Worm (Caenorhabditis elegans): Measurements from ENCODE around the gene hpo-25.
A peak's percentile ranks its signal among the peaks of the same experiment; 100 is the strongest.

The hpo-25 gene

ce11 chrII:2398884-2399283 is 29.8 kb downstream of the hpo-25 start, which contains the start of gene F16G10.14:
TSS of gene F16G10.14 (minus strand) at chrII:2398984.
- no peak for TF ChIP-seq ceh-82 (tag; optimal IDR thresholded peaks at IDR 0.05)
- TF ChIP-seq sox-4 (tag; optimal IDR thresholded peaks at IDR 0.05) = no peak
- TF ChIP-seq ceh-90 (tag; optimal IDR thresholded peaks at IDR 0.05) = no peak
- TF ChIP-seq ceh-63 (GFP tag; optimal IDR thresholded peaks at IDR 0.05) = no peak
- TF ChIP-seq mep-1 (tag; optimal IDR thresholded peaks at IDR 0.05) = no peak
- no peak for TF ChIP-seq unc-62 (GFP tag; optimal IDR thresholded peaks at IDR 0.05)
- TF ChIP-seq C04F5.9 (tag; optimal IDR thresholded peaks at IDR 0.05) = no peak
- no peak for TF ChIP-seq egl-13 (tag; optimal IDR thresholded peaks at IDR 0.05)
- TF ChIP-seq lin-14 (GFP tag; optimal IDR thresholded peaks at IDR 0.05) = no peak
- no peak for TF ChIP-seq elt-2 (tag; optimal IDR thresholded peaks at IDR 0.05)
- no peak for TF ChIP-seq ama-1 (optimal IDR thresholded peaks at IDR 0.05)
- no peak for TF ChIP-seq jun-1 (tag; optimal IDR thresholded peaks at IDR 0.05)
- TF ChIP-seq hlh-17 (GFP tag; optimal IDR thresholded peaks at IDR 0.05; ENCODE audit: borderline replicate concordance) = no peak
- TF ChIP-seq ces-1 (GFP tag; optimal IDR thresholded peaks at IDR 0.05) = no peak

- no peak for TF ChIP-seq nhr-20 (tag; optimal IDR thresholded peaks at IDR 0.05)
- no peak for TF ChIP-seq lin-13 (GFP tag; optimal IDR thresholded peaks at IDR 0.05)
- TF ChIP-seq elt-3 (tag; optimal IDR thresholded peaks at IDR 0.05) = peak; percentile 89 to 97 (median 91)
- TF ChIP-seq nhr-71 (tag; optimal IDR thresholded peaks at IDR 0.05) = no peak
- TF ChIP-seq snpc-4 (tag; optimal IDR thresholded peaks at IDR 0.05) = no peak
- no peak for TF ChIP-seq nhr-12 (tag; optimal IDR thresholded peaks at IDR 0.05)
- TF ChIP-seq blmp-1 (tag; optimal IDR thresholded peaks at IDR 0.05) = peak; percentile 92
- no peak for TF ChIP-seq lin-35 (GFP tag; optimal IDR thresholded peaks at IDR 0.05)
Measured at ce11 chrII:2399810-2400209, 30.8 kb downstream of the hpo-25 start.

ce11 chrII:2403984-2404383 is 34.9 kb downstream of the hpo-25 start, which contains the start of gene F16G10.1:
TSS of gene F16G10.1 (plus strand) at chrII:2404284.
- TF ChIP-seq ceh-82 (tag; optimal IDR thresholded peaks at IDR 0.05) (no peak), lin-13 (GFP tag; optimal IDR thresholded peaks at IDR 0.05) (no peak), tlp-1 (tag; optimal IDR thresholded peaks at IDR 0.05) (no peak), sup-37 (GFP tag; optimal IDR thresholded peaks at IDR 0.05) (no peak), dsc-1 (tag; optimal IDR thresholded peaks at IDR 0.05) (no peak), aly-2 (tag; optimal IDR thresholded peaks at IDR 0.05) (no peak), mef-2 (tag; optimal IDR thresholded peaks at IDR 0.05) (no peak), nhr-47 (tag; optimal IDR thresholded peaks at IDR 0.05) (no peak), hlh-4 (tag; optimal IDR thresholded peaks at IDR 0.05) (no peak), ceh-90 (tag; optimal IDR thresholded peaks at IDR 0.05) (no peak), lin-39 (tag; optimal IDR thresholded peaks at IDR 0.05) (no peak), F16B12.6 (tag; optimal IDR thresholded peaks at IDR 0.05) (no peak), irx-1 (tag; optimal IDR thresholded peaks at IDR 0.05) (no peak), nhr-71 (tag; optimal IDR thresholded peaks at IDR 0.05) (no peak), egl-13 (tag; optimal IDR thresholded peaks at IDR 0.05) (no peak), lin-35 (GFP tag; optimal IDR thresholded peaks at IDR 0.05) (no peak), pag-3 (tag; optimal IDR thresholded peaks at IDR 0.05; ENCODE audit: borderline replicate concordance, insufficient read depth) (no peak), snpc-4 (tag; optimal IDR thresholded peaks at IDR 0.05) (no peak), lin-15B (tag; optimal IDR thresholded peaks at IDR 0.05) (no peak)

- TF ChIP-seq xbp-1 (tag; optimal IDR thresholded peaks at IDR 0.05) (no peak), nhr-76 (tag; optimal IDR thresholded peaks at IDR 0.05) (no peak), aly-2 (tag; optimal IDR thresholded peaks at IDR 0.05) (no peak), egl-13 (tag; optimal IDR thresholded peaks at IDR 0.05) (no peak), ama-1 (optimal IDR thresholded peaks at IDR 0.05) (no peak), ztf-4 (tag; optimal IDR thresholded peaks at IDR 0.05) (no peak), ces-1 (GFP tag; optimal IDR thresholded peaks at IDR 0.05) (no peak), dpl-1 (GFP tag; optimal IDR thresholded peaks at IDR 0.05) (no peak)
Measured at ce11 chrII:2411093-2411492, 42.0 kb downstream of the hpo-25 start.
